Fruit fly (Drosophila melanogaster) Kc167 (cell line): Measurements from ENCODE around the gene CG2975.

Experiments used
- Myc ChIP-seq: fragments of >200 bp; optimal IDR thresholded peaks from 2 replicates; lab custom pipeline; 2017; ENCODE audit warnings: missing external identifiers
- Sin3A ChIP-seq: fragments of >200 bp; optimal IDR thresholded peaks from 2 replicates; lab custom pipeline; 2018; ENCODE audit warnings: missing external identifiers
- h ChIP-seq: fragments of >200 bp; optimal IDR thresholded peaks from 3 replicates; lab custom pipeline; 2018; ENCODE audit warnings: missing external identifiers
- insv ChIP-seq: fragments of >200 bp; optimal IDR thresholded peaks from 3 replicates; lab custom pipeline; 2018; ENCODE audit warnings: missing external identifiers
- psq ChIP-seq: fragments of >200 bp; optimal IDR thresholded peaks from 2 replicates; lab custom pipeline; 2017; ENCODE audit warnings: missing external identifiers
- ttk ChIP-seq: sonication (Bioruptor generic); optimal IDR thresholded peaks from 2 replicates; lab custom pipeline; 2017; ENCODE audit warnings: missing external identifiers

CG2975 gene

DNA sequence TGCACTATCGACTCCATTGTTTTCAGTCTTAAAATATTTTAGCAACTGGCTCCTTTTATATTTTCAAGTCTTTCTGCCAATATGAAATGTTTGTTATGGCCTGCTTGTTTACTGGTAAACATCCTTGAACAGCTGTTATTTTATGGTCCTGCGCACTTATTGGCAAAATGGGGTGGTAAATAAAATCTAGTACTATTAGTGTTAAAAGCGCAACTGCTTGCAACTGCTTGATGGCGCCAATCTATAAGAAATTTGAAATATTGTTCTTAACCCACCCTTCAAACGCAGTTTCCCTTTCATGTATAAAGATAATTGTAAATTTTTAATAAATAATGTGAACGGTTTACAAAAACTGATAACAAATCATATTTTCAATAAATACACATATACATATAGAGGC lies 24.3 kb upstream of the CG2975 start, which contains the start of gene G6P:
TSS of gene G6P (minus strand) at position 88 of the 400 bp plus-strand sequence.
- no peak for TF ChIP-seq h
- TF ChIP-seq ttk (lab: Kevin White, UChicago) = no peak
- TF ChIP-seq Sin3A (lab: Kevin White, UChicago) = no peak
- TF ChIP-seq insv (lab: Kevin White, UChicago) = no peak
- TF ChIP-seq psq = no peak
- no peak for TF ChIP-seq Myc (lab: Kevin White, UChicago)

- TF ChIP-seq Myc (lab: Kevin White, UChicago) = no peak
- no peak for TF ChIP-seq insv (lab: Kevin White, UChicago)
- TF ChIP-seq h = no peak
- no peak for TF ChIP-seq psq
- TF ChIP-seq Sin3A (lab: Kevin White, UChicago) = no peak
- no peak for TF ChIP-seq ttk (lab: Kevin White, UChicago)
These were observed 14.5 kb upstream of the CG2975 start, which contains the start of gene CG3123 for dm6 chr2L:2825406-2825805. Gene CG3123 (minus strand): TSS chr2L:2825506.

DNA sequence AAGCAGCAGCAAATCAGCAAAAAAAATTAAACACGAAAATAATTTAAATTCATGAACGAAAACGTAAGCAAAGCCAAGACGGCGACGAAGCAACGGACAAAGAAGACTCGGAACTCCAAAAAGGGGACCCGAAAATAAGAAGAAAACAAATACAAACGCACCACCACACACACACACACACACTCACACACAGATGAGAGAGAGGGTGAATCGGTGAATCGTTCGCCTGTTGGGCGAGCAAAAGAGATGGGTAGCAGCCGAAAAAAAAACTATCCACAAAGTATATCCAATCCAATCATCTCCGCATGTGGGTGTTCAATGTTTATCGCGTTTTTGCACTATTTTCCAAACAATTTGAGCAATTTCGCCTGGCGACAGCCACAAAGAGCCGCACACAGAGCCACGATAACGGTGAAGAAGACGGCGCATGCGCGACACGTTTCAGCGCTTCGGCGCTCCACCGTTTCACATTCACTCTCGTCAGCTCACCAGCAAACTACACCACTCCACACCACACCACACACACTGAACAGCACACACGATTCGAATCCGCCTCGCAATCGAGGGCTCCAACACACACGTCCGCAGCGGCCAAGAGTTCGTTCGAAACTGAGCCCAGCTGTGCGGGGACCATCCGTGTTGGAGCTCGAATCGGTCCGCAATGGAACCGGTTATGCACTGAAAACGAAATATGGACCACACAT lies 10.1 kb upstream of the CG2975 start, which contains the start of gene Duox:
TSS of gene Duox (minus strand) at position 612 of the 704 bp plus-strand sequence.
- TF ChIP-seq h = no peak

DNA sequence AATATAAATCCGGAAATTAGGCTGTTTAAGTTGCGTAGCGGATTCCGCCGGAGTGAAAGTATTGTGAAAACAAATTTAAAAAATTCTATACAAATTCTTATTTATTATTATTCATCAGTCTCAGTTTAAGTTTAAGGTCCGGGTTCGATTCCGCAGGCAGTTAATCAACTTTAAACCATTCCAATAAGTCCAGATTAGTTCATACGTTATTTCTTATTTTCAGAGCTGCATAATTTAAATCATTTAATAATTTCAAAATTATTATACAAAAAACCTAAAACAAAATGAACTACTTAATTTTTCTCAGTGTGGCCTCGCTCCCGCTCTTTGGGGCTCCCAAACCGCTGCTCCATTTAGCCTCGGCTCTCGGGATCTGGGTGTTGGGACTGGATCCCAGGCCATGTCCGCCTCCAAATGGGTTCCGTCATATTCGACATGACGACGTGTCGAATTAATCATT lies 9.6 kb upstream of the CG2975 start:
- TF ChIP-seq psq (no peak), insv (lab: Kevin White, UChicago) (no peak), Sin3A (lab: Kevin White, UChicago) (no peak), h (no peak)

DNA sequence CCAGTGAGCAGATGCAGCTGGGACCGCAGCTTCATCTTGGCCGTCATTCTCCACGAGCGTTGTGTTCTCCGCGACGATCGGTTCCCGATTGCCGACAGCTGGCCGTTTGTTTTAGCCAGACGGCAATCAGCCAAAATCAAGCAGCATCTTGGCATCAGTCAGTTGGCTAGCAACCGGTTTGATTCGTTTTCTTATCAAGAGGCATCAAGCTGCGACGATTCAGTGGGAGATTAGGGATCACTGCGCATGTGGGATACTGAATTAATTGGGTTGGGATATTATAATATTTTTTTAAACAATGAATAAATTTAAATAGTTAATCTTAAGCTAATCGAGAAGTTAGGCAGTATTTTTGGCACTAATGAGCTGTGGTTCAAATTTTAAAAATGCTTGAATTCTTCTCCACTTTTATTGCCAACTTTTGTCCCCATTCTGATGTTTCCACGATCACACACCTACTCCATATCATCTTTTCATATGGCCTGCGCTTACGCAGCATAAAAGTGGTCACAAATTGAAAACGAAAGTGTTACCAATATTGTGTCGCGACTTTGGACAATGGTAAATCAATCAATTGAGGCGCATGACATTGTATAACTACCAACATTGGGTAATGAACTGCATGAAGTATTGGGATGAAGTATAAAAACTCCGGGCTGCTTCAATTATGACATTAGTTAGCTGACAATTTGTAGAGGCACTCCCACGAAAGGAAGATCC lies 2.0 kb upstream of the CG2975 start, which contains the start of the genes CG3119 and Cpr23B:
TSS of gene CG3119 (minus strand) at position 92 of the 720 bp plus-strand sequence.
TSS of gene Cpr23B (plus strand) at position 670 of the 720 bp plus-strand sequence.
- TF ChIP-seq Sin3A (lab: Kevin White, UChicago) (no peak), h (no peak), Myc (lab: Kevin White, UChicago) (no peak), psq (no peak), insv (lab: Kevin White, UChicago) (no peak), ttk (lab: Kevin White, UChicago) (no peak)

DNA sequence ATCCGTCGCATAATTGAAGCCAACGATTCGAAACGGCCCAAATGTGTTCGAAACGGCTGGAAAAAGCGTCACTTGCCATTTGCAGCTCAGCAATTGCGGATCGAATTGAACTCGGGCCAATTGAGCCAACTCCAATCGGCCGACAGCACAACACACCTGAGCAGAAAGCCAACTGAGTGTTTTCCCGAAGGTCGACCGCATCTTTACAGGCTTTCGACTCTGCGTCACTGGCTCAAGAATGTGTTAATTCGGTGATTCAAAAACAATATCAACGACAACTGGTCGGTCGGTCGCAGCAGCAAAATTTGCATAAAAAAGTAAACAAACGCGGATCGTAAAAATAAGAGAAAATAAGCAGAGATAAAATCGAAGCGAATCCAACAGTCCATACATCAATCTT lies 387 bp downstream of the CG2975 start:
- TF ChIP-seq ttk (lab: Kevin White, UChicago) = no peak
- TF ChIP-seq psq = no peak
- no peak for TF ChIP-seq Sin3A (lab: Kevin White, UChicago)
- no peak for TF ChIP-seq Myc (lab: Kevin White, UChicago)
- no peak for TF ChIP-seq insv (lab: Kevin White, UChicago)
- no peak for TF ChIP-seq h

DNA sequence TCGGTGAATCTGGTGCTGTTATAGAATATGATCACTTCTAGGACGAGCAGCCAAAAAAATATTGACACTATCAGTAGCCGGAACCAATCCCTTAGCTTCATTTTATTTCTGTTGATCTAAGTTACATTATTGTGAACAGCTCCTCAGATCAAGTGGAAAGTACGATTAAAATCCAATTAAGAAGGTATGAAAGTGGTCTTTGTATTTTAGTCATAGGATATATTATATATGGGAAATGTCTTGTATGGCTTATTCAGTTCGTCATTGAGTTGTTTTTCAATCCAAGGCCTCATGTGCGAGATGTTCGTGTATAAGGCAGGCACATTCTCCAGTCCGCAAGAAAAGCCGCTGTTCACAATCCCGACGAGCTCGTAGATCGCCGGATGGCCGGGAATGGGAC lies 4.5 kb downstream of the CG2975 start, which contains the start of gene CG18558:
TSS of gene CG18558 (minus strand) at position 101 of the 400 bp plus-strand sequence.
- no peak for TF ChIP-seq insv (lab: Kevin White, UChicago)
- no peak for TF ChIP-seq Sin3A (lab: Kevin White, UChicago)
- no peak for TF ChIP-seq Myc (lab: Kevin White, UChicago)
- no peak for TF ChIP-seq ttk (lab: Kevin White, UChicago)
- no peak for TF ChIP-seq h
- TF ChIP-seq psq = no peak

dm6 chr2L:2845634-2846033 lies 5.7 kb downstream of the CG2975 start, which contains the start of gene CG18557:
Gene CG18557 (minus strand): TSS chr2L:2845734.
- TF ChIP-seq ttk (lab: Kevin White, UChicago) = no peak
- no peak for TF ChIP-seq psq
- TF ChIP-seq insv (lab: Kevin White, UChicago) = no peak
- no peak for TF ChIP-seq Sin3A (lab: Kevin White, UChicago)
- TF ChIP-seq Myc (lab: Kevin White, UChicago) = no peak
- TF ChIP-seq h = no peak

DNA sequence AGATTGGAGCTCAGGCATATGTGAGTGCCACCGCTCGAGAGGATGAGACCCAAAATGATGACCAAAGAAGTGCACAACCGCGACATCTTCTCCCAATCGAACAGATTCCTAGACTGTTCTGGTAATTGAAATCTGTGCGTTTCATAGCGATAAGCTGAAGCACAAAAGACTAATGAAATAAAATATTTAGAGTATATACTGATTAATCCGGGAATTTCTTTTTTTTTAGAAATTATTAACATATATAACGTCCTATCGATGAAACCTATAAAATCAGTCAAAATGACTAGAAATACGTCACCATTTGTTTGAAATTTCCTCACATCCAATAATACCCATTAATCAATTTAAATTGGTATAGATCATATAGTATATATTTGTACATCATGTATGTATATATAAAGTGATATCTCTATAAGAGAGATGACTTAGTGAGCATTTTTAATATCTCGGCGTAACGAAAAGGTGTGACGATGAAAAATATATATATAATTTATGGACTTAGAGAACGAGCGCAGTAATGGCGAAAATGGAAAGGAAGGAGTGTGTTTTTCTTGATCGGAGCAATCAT lies 7.3 kb downstream of the CG2975 start, which contains the start of the genes CG3117 and CG2983:
TSS of gene CG3117 (minus strand) at position 101 of the 571 bp plus-strand sequence.
TSS of gene CG2983 (plus strand) at position 521 of the 571 bp plus-strand sequence.
- TF ChIP-seq psq = no peak
- TF ChIP-seq Sin3A (lab: Kevin White, UChicago) = no peak
- no peak for TF ChIP-seq Myc (lab: Kevin White, UChicago)
- TF ChIP-seq ttk (lab: Kevin White, UChicago) = no peak
- TF ChIP-seq h = no peak
- no peak for TF ChIP-seq insv (lab: Kevin White, UChicago)

DNA sequence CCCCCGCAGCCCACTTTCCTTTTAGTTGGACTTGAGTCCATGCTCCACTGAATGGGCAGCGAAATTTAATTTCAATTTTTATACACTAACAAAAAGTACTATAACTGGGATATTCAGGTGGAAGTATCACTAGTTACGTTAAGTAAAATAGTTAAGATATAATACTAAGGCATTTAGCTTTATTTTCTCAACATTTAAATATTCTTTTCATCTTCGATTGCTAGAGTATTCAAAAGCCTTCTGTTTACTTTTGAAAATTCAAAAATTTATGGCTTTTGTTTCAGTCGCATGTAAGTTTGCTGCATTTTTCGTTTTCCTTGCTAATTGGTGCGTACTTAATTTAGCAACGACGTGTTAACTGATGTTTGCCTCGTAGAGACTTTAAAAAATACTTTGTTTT lies 11.7 kb downstream of the CG2975 start:
- no peak for TF ChIP-seq insv (lab: Kevin White, UChicago)
- TF ChIP-seq h = no peak
- no peak for TF ChIP-seq Myc (lab: Kevin White, UChicago)
- no peak for TF ChIP-seq ttk (lab: Kevin White, UChicago)
- TF ChIP-seq psq = no peak
- no peak for TF ChIP-seq Sin3A (lab: Kevin White, UChicago)

dm6 chr2L:2855204-2855768 lies 15.4 kb downstream of the CG2975 start:
- no peak for TF ChIP-seq psq
- TF ChIP-seq Sin3A (lab: Kevin White, UChicago) = no peak
- no peak for TF ChIP-seq Myc (lab: Kevin White, UChicago)
- no peak for TF ChIP-seq h
- TF ChIP-seq insv (lab: Kevin White, UChicago) = no peak
- TF ChIP-seq ttk (lab: Kevin White, UChicago) = no peak
